Worm (Caenorhabditis elegans): Measurements from ENCODE around the gene ddl-1.

Gene ddl-1

DNA sequence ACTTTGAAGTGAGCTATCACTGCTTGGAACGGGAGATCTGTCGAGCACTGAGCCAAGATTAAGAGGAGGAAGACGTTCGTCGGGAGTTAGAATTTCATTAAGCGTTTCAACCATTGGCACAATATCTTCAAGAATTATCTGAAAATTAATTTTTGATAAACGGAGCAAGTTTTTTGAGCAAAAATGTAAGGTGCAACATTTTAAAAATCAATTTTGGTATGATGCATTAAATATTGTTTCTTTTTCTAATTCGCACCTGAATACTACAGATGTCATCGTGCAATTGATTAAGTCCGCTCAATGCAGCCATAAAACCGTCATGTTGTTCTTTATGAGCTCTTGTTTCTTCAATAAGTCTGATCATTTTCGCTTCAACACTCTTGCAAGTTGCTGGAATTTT, at the start of gene ddl-1:
Gene ddl-1 (minus strand): TSS at position 101 of the 400 bp plus-strand sequence.
- TF ChIP-seq F33H1.4 (GFP tag; IDR thresholded peaks at IDR 0.05) (no peak), attf-6 (GFP tag; IDR thresholded peaks at IDR 0.05) (no peak), rpc-1 (optimal IDR thresholded peaks at IDR 0.05) (no peak), rpc-1 (tag; optimal IDR thresholded peaks at IDR 0.05) (no peak), T07F8.4 (tag; optimal IDR thresholded peaks at IDR 0.05) (no peak), madf-10 (tag; optimal IDR thresholded peaks at IDR 0.05) (no peak)

DNA sequence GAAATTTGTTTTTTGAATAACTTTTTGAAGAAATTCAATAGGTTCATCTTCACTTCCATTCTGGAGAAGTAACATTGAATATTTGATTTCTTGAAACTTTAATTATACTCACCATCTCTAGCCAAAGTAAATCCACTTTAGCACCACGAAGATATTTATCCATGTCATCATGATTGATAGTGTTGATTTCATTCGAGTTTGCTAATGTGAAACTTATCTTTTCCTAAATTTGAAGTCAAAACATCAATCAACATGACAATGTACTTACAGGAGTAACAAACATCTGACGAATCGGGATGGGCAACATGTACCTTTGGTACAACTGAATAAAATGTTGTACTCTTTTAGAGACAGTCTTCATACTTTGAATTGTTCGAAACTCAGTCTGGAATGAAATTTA, 49.2 kb upstream of the ddl-1 start:
- no peak for TF ChIP-seq hlh-26 (GFP tag; conservative IDR thresholded peaks at IDR 0.05)
- TF ChIP-seq mel-28 (tag; optimal IDR thresholded peaks at IDR 0.05; ENCODE audit: borderline replicate concordance): no peak
- no peak for TF ChIP-seq F57C9.4 (tag; optimal IDR thresholded peaks at IDR 0.05)
- TF ChIP-seq F49E8.2 (tag; optimal IDR thresholded peaks at IDR 0.05; ENCODE audit: insufficient read depth): no peak
- no peak for TF ChIP-seq lsl-1 (GFP tag; optimal IDR thresholded peaks at IDR 0.05)
- no peak for TF ChIP-seq K11D2.4 (GFP tag; IDR thresholded peaks at IDR 0.05)
- TF ChIP-seq egl-18 (GFP tag; IDR thresholded peaks at IDR 0.05): no peak
- no peak for TF ChIP-seq chd-7 (tag; optimal IDR thresholded peaks at IDR 0.05)
- no peak for TF ChIP-seq F22D6.2 (tag; optimal IDR thresholded peaks at IDR 0.05)
- no peak for TF ChIP-seq nhr-80 (tag; optimal IDR thresholded peaks at IDR 0.05)
- no peak for TF ChIP-seq T07F8.4 (tag; optimal IDR thresholded peaks at IDR 0.05)
- TF ChIP-seq madf-3 (GFP tag; IDR thresholded peaks at IDR 0.05): no peak
- TF ChIP-seq mcd-1 (GFP tag; IDR thresholded peaks at IDR 0.05): no peak
- no peak for TF ChIP-seq F39B2.1 (GFP tag; IDR thresholded peaks at IDR 0.05)
- no peak for TF ChIP-seq dpff-1 (tag; optimal IDR thresholded peaks at IDR 0.05)
- TF ChIP-seq snpc-3.4 (tag; optimal IDR thresholded peaks at IDR 0.05): no peak

- TF ChIP-seq nfyb-1 (GFP tag; IDR thresholded peaks at IDR 0.05): no peak
- TF ChIP-seq Y53G8AR.9 (GFP tag; conservative IDR thresholded peaks at IDR 0.05): no peak
- TF ChIP-seq snpc-3.4 (tag; optimal IDR thresholded peaks at IDR 0.05): no peak
- TF ChIP-seq akir-1 (GFP tag; optimal IDR thresholded peaks at IDR 0.05): no peak
Measured at ce11 chrII:5696218-5696617, 48.0 kb upstream of the ddl-1 start.

DNA sequence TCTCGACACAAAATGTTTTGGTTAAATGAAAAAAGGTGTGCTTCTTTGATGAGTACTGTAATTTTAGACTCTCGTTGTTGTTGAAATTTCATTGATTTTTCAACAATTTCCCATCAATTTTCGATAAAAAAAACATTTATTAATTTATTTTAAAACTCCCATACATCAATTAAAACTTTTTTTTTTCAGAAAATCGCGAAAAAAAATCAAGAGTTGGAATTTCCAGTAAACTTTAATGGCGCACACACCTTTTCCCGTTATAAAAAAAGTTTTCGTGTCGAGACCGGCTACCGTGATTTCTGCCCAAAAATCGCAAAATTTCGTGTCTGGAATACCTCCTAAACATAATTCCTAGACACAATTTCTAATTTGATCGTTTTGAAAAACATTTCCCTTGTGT, 46.6 kb upstream of the ddl-1 start, which contains the start of gene C25H3.14:
Gene C25H3.14 (plus strand): TSS at position 301 of the 400 bp plus-strand sequence.
- TF ChIP-seq attf-5 (GFP tag; optimal IDR thresholded peaks at IDR 0.05) (no peak), bed-1 (GFP tag; IDR thresholded peaks at IDR 0.05) (no peak), bed-2 (GFP tag; IDR thresholded peaks at IDR 0.05) (no peak), hsf-1 (GFP tag; IDR thresholded peaks at IDR 0.05) (no peak), atf-7 (tag; optimal IDR thresholded peaks at IDR 0.05) (no peak), ceh-100 (GFP tag; IDR thresholded peaks at IDR 0.05) (no peak), zfh-2 (GFP tag; conservative IDR thresholded peaks at IDR 0.05) (no peak), nhr-27 (tag; optimal IDR thresholded peaks at IDR 0.05) (no peak), ztf-25 (GFP tag; IDR thresholded peaks at IDR 0.05) (no peak), attf-6 (GFP tag; IDR thresholded peaks at IDR 0.05) (no peak), mxl-1 (tag; optimal IDR thresholded peaks at IDR 0.05) (no peak), madf-3 (GFP tag; IDR thresholded peaks at IDR 0.05) (no peak), F39B2.1 (GFP tag; IDR thresholded peaks at IDR 0.05) (no peak), dpff-1 (tag; optimal IDR thresholded peaks at IDR 0.05) (no peak), fkh-3 (tag; optimal IDR thresholded peaks at IDR 0.05) (no peak)

All from whole organism, young adult.